Fruit fly (Drosophila melanogaster) whole organism, embryonic: ENCODE data around the gene Ir31a.

ENCODE experiments used
- Atf6 ChIP-seq: fragments of 200-800 bp; sonication (Bioruptor generic); IDR thresholded peaks from 2 replicates; pipeline ENCODE4 v1.3.6; 2022; ENCODE audit warnings: missing biosample characterization, missing genetic modification characterization
- Bgb ChIP-seq: fragments of 200-800 bp; sonication (Bioruptor generic); IDR thresholded peaks from 2 replicates; pipeline ENCODE4 v1.3.6; 2022; ENCODE audit warnings: missing biosample characterization, missing genetic modification characterization; ENCODE audit not compliant: partially characterized antibody
- CG11247 ChIP-seq: fragments of 200-800 bp; sonication (Bioruptor generic); IDR thresholded peaks from 2 replicates; pipeline ENCODE4 v1.3.6; 2022; ENCODE audit warnings: missing biosample characterization, missing genetic modification characterization
- CG14667 ChIP-seq: fragments of 200-800 bp; sonication (Bioruptor generic); IDR thresholded peaks from 2 replicates; pipeline ENCODE4 v1.3.6; 2022; ENCODE audit warnings: missing biosample characterization, missing genetic modification characterization
- CG16779 ChIP-seq: fragments of 200-800 bp; sonication (Bioruptor generic); IDR thresholded peaks from 2 replicates; pipeline ENCODE4 v1.3.6; 2022; ENCODE audit warnings: missing biosample characterization, missing genetic modification characterization
- CG17361 ChIP-seq: fragments of 200-800 bp; sonication (Bioruptor generic); IDR thresholded peaks from 3 replicates; pipeline ENCODE4 v1.3.6; 2022; ENCODE audit warnings: missing biosample characterization, missing genetic modification characterization
- CG17802 ChIP-seq: fragments of 200-800 bp; sonication (Bioruptor generic); optimal IDR thresholded peaks from 2 replicates; lab custom pipeline; 2018; ENCODE audit warnings: missing biosample characterization, mild to moderate bottlenecking, missing genetic modification characterization, moderate library complexity
- CG30431 ChIP-seq: fragments of 200-800 bp; sonication (Bioruptor generic); optimal IDR thresholded peaks from 2 replicates; lab custom pipeline; 2017; ENCODE audit warnings: missing biosample characterization, missing genetic modification characterization
- CG3065 ChIP-seq: fragments of 200-800 bp; sonication (Bioruptor generic); optimal IDR thresholded peaks from 2 replicates; lab custom pipeline; 2016; ENCODE audit warnings: missing biosample characterization, missing genetic modification characterization
- CG3838 ChIP-seq: fragments of 200-800 bp; sonication (Bioruptor generic); optimal IDR thresholded peaks from 3 replicates; lab custom pipeline; 2016; ENCODE audit warnings: missing biosample characterization, missing genetic modification characterization
- CG4282 ChIP-seq: fragments of 200-800 bp; sonication (Bioruptor generic); optimal IDR thresholded peaks from 2 replicates; lab custom pipeline; 2016; ENCODE audit warnings: missing biosample characterization, missing genetic modification characterization
- CG4820 ChIP-seq: fragments of 200-800 bp; sonication (Bioruptor generic); optimal IDR thresholded peaks from 3 replicates; lab custom pipeline; 2016; ENCODE audit warnings: missing biosample characterization, missing genetic modification characterization
- CG7928 ChIP-seq: fragments of 200-800 bp; sonication (Bioruptor generic); optimal IDR thresholded peaks from 2 replicates; lab custom pipeline; 2017; ENCODE audit warnings: missing biosample characterization, mild to moderate bottlenecking, missing genetic modification characterization
- CG7987 ChIP-seq: fragments of 200-800 bp; sonication (Bioruptor generic); optimal IDR thresholded peaks from 2 replicates; lab custom pipeline; 2018; ENCODE audit warnings: missing biosample characterization, mild to moderate bottlenecking, missing genetic modification characterization, moderate library complexity
- Dp ChIP-seq: fragments of 200-800 bp; sonication (Bioruptor generic); optimal IDR thresholded peaks from 2 replicates; lab custom pipeline; 2018; ENCODE audit warnings: missing biosample characterization, mild to moderate bottlenecking, missing genetic modification characterization, moderate library complexity
- E2f2 ChIP-seq: fragments of 200-800 bp; sonication (Bioruptor generic); IDR thresholded peaks from 2 replicates; pipeline ENCODE4 v1.3.6; 2022; ENCODE audit warnings: missing biosample characterization, missing genetic modification characterization
- Fer1 ChIP-seq: fragments of 200-800 bp; sonication (Bioruptor generic); optimal IDR thresholded peaks from 2 replicates; lab custom pipeline; 2017; ENCODE audit warnings: missing biosample characterization, mild to moderate bottlenecking, missing genetic modification characterization
- HHEX ChIP-seq: fragments of 200-800 bp; sonication (Bioruptor generic); optimal IDR thresholded peaks from 3 replicates; lab custom pipeline; 2017; ENCODE audit warnings: missing biosample characterization, mild to moderate bottlenecking, missing genetic modification characterization, missing genetic modification reagents
- HLH54F ChIP-seq: fragments of 200-800 bp; sonication (Bioruptor generic); optimal IDR thresholded peaks from 3 replicates; lab custom pipeline; 2016; ENCODE audit warnings: missing biosample characterization, missing genetic modification characterization
- Hr39 ChIP-seq: fragments of >200 bp; optimal IDR thresholded peaks from 2 replicates; lab custom pipeline; 2017
- Kr ChIP-seq: fragments of 200-800 bp; sonication (Bioruptor generic); optimal IDR thresholded peaks from 2 replicates; lab custom pipeline; 2017; ENCODE audit warnings: missing biosample characterization, mild to moderate bottlenecking, missing genetic modification characterization
- Lpt ChIP-seq: fragments of >200 bp; optimal IDR thresholded peaks from 2 replicates; lab custom pipeline; 2018; ENCODE audit warnings: missing biosample characterization, missing genetic modification characterization
- Max ChIP-seq: fragments of 200-800 bp; sonication (Bioruptor generic); optimal IDR thresholded peaks from 2 replicates; lab custom pipeline; 2016; ENCODE audit warnings: missing biosample characterization, mild to moderate bottlenecking, missing genetic modification characterization
- Mrtf ChIP-seq: fragments of 200-800 bp; sonication (Bioruptor generic); IDR thresholded peaks from 3 replicates; pipeline ENCODE4 v1.3.6; 2022; ENCODE audit warnings: missing biosample characterization, missing genetic modification characterization
- Opbp ChIP-seq: fragments of 200-800 bp; sonication (Bioruptor generic); IDR thresholded peaks from 3 replicates; pipeline ENCODE4 v1.3.6; 2022; ENCODE audit warnings: missing biosample characterization, missing genetic modification characterization; ENCODE audit not compliant: partially characterized antibody
- Rx ChIP-seq: fragments of 200-800 bp; sonication (Bioruptor generic); IDR thresholded peaks from 2 replicates; pipeline ENCODE4 v1.3.6; 2022; ENCODE audit warnings: missing biosample characterization, missing genetic modification characterization
- Six4 ChIP-seq: fragments of 200-800 bp; sonication (Bioruptor generic); optimal IDR thresholded peaks from 2 replicates; lab custom pipeline; 2016; ENCODE audit warnings: missing biosample characterization, missing genetic modification characterization
- ac ChIP-seq: fragments of 200-800 bp; sonication (Bioruptor generic); optimal IDR thresholded peaks from 3 replicates; lab custom pipeline; 2017; ENCODE audit warnings: missing biosample characterization, mild to moderate bottlenecking, missing genetic modification characterization
- ato ChIP-seq: fragments of 200-800 bp; sonication (Bioruptor generic); IDR thresholded peaks from 2 replicates; pipeline ENCODE4 v1.3.6; 2022; ENCODE audit warnings: missing biosample characterization, missing genetic modification characterization; ENCODE audit not compliant: partially characterized antibody
- bbx ChIP-seq: fragments of 200-800 bp; sonication (Bioruptor generic); IDR thresholded peaks from 2 replicates; pipeline ENCODE4 v1.3.6; 2022; ENCODE audit warnings: missing biosample characterization, missing genetic modification characterization; ENCODE audit not compliant: partially characterized antibody
- crp ChIP-seq, 2 experiments: fragments of 200-800 bp; sonication (Bioruptor generic); optimal IDR thresholded peaks; 2 replicates in 1 of 2; 3 replicates in 1 of 2; lab custom pipeline; 2017; ENCODE audit warnings: missing biosample characterization in 2 of 2, missing genetic modification characterization in 2 of 2, mild to moderate bottlenecking in 1 of 2, moderate library complexity in 1 of 2
- disco-r ChIP-seq: fragments of 200-800 bp; sonication (Bioruptor generic); optimal IDR thresholded peaks from 2 replicates; lab custom pipeline; 2016; ENCODE audit warnings: missing biosample characterization, missing genetic modification characterization
- dmrt99B ChIP-seq: fragments of 200-800 bp; sonication (Bioruptor generic); optimal IDR thresholded peaks from 2 replicates; lab custom pipeline; 2018; ENCODE audit warnings: missing biosample characterization, mild to moderate bottlenecking, missing genetic modification characterization, moderate library complexity
- esg ChIP-seq: fragments of 200-800 bp; sonication (Bioruptor generic); conservative IDR thresholded peaks from 2 replicates; pipeline ENCODE4 v1.3.6; 2022; ENCODE audit warnings: missing biosample characterization, missing genetic modification characterization
- ewg ChIP-seq: fragments of 200-800 bp; sonication (Bioruptor generic); optimal IDR thresholded peaks from 3 replicates; lab custom pipeline; 2017; ENCODE audit warnings: mild to moderate bottlenecking, missing biosample characterization, missing genetic modification reagents, missing genetic modification characterization
- fd96Cb ChIP-seq: fragments of 200-800 bp; sonication (Bioruptor generic); optimal IDR thresholded peaks from 2 replicates; lab custom pipeline; 2018; ENCODE audit warnings: missing biosample characterization, mild to moderate bottlenecking, missing genetic modification characterization, moderate library complexity
- gce ChIP-seq: fragments of 200-800 bp; sonication (Bioruptor generic); IDR thresholded peaks from 3 replicates; pipeline ENCODE4 v1.3.6; 2022; ENCODE audit warnings: missing biosample characterization, missing genetic modification characterization
- gcm2 ChIP-seq: fragments of 200-800 bp; sonication (Bioruptor generic); optimal IDR thresholded peaks from 2 replicates; lab custom pipeline; 2016; ENCODE audit warnings: missing biosample characterization, missing genetic modification characterization
- lab ChIP-seq: fragments of 200-800 bp; sonication (Bioruptor generic); optimal IDR thresholded peaks from 3 replicates; lab custom pipeline; 2017; ENCODE audit warnings: missing biosample characterization, missing genetic modification characterization, mild to moderate bottlenecking, moderate library complexity, missing genetic modification reagents
- lmd ChIP-seq: fragments of 200-800 bp; sonication (Bioruptor generic); IDR thresholded peaks from 2 replicates; pipeline ENCODE4 v1.3.6; 2022; ENCODE audit warnings: missing biosample characterization, missing genetic modification characterization
- lola ChIP-seq, 3 experiments: fragments of >200 bp in 2 of 3; fragments of 200-800 bp in 1 of 3; sonication (Bioruptor generic) in 1 of 3; optimal IDR thresholded peaks; 2 replicates each; lab custom pipeline; 2017 to 2019; ENCODE audit warnings: missing biosample characterization in 3 of 3, missing genetic modification characterization in 3 of 3, mild to moderate bottlenecking in 1 of 3, moderate library complexity in 1 of 3
- phol ChIP-seq: fragments of 200-800 bp; sonication (Bioruptor generic); optimal IDR thresholded peaks from 3 replicates; lab custom pipeline; 2018; ENCODE audit warnings: missing biosample characterization, mild to moderate bottlenecking, missing genetic modification characterization, moderate library complexity
- pum ChIP-seq: fragments of 200-800 bp; sonication (Bioruptor generic); optimal IDR thresholded peaks from 2 replicates; lab custom pipeline; 2016; ENCODE audit warnings: missing biosample characterization, missing genetic modification characterization
- run ChIP-seq: fragments of 200-800 bp; sonication (Bioruptor generic); optimal IDR thresholded peaks from 3 replicates; lab custom pipeline; 2018; ENCODE audit warnings: missing biosample characterization, mild to moderate bottlenecking, missing genetic modification characterization
- sc ChIP-seq, 3 experiments: fragments of >200 bp in 2 of 3; fragments of 200-800 bp in 1 of 3; sonication (Bioruptor generic) in 1 of 3; optimal IDR thresholded peaks; 2 replicates in 2 of 3; 3 replicates in 1 of 3; lab custom pipeline; 2017; ENCODE audit warnings: mild to moderate bottlenecking in 1 of 3, missing biosample characterization in 1 of 3, missing genetic modification characterization in 1 of 3, missing genetic modification reagents in 1 of 3
- slp2 ChIP-seq: fragments of 200-800 bp; sonication (Bioruptor generic); optimal IDR thresholded peaks from 2 replicates; lab custom pipeline; 2016; ENCODE audit warnings: missing biosample characterization, missing genetic modification characterization
- tgo ChIP-seq: fragments of 200-800 bp; sonication (Bioruptor generic); IDR thresholded peaks from 3 replicates; pipeline ENCODE4 v1.3.6; 2022; ENCODE audit warnings: missing biosample characterization, missing genetic modification characterization
- tll ChIP-seq, 2 experiments: fragments of 200-800 bp in 1 of 2; fragments of >200 bp in 1 of 2; sonication (Bioruptor generic) in 1 of 2; optimal IDR thresholded peaks; 2 replicates each; lab custom pipeline; 2017 to 2019; ENCODE audit warnings: missing biosample characterization in 2 of 2, missing genetic modification characterization in 2 of 2, mild to moderate bottlenecking in 1 of 2, moderate library complexity in 1 of 2
- tna ChIP-seq: fragments of 200-800 bp; sonication (Bioruptor generic); IDR thresholded peaks from 2 replicates; pipeline ENCODE4 v1.3.6; 2022; ENCODE audit warnings: missing biosample characterization, missing genetic modification characterization; ENCODE audit not compliant: partially characterized antibody
- trh ChIP-seq: fragments of 200-800 bp; sonication (Bioruptor generic); optimal IDR thresholded peaks from 2 replicates; lab custom pipeline; 2016; ENCODE audit warnings: missing biosample characterization, missing genetic modification characterization
- yki ChIP-seq: fragments of >200 bp; optimal IDR thresholded peaks from 3 replicates; lab custom pipeline; 2018

Gene Ir31a

dm6 chr2L:10437317-10437716 is 32.0 kb downstream of the Ir31a start, which contains the start of gene STUB1 (continued):
- TF ChIP-seq HHEX (GFP tag; lab: Kevin White, UChicago) (no peak), Lpt (GFP tag; lab: Kevin White, UChicago) (no peak), ato (GFP tag; lab: Robert Waterston, UW) (peak; percentile 93), Six4 (GFP tag; lab: Kevin White, UChicago) (no peak), lola (GFP tag; optimal IDR thresholded peaks at IDR 0.05; lab: Kevin White, UChicago) (no peak), tna (GFP tag; lab: Robert Waterston, UW) (peak; percentile 97), HLH54F (GFP tag; lab: Kevin White, UChicago) (peak; percentile 13), esg (no peak), CG17802 (tag; lab: Kevin White, UChicago) (no peak), Fer1 (GFP tag; lab: Kevin White, UChicago) (peak; percentile 26), Rx (GFP tag; lab: Robert Waterston, UW) (no peak), CG3065 (no peak), Bgb (GFP tag; lab: Robert Waterston, UW) (peak; percentile 100), Max (no peak), pum (GFP tag; lab: Kevin White, UChicago) (peak; percentile 8), Hr39 (no peak), tll (GFP tag; optimal IDR thresholded peaks at IDR 0.05; lab: Kevin White, UChicago) (no peak), ewg (GFP tag; lab: Kevin White, UChicago) (peak; percentile 2), tgo (GFP tag; lab: Robert Waterston, UW) (no peak), Mrtf (GFP tag; lab: Robert Waterston, UW) (no peak), run (tag; lab: Kevin White, UChicago) (no peak), CG4282 (GFP tag; lab: Kevin White, UChicago) (no peak), CG7928 (no peak), CG4820 (GFP tag; lab: Kevin White, UChicago) (no peak), ac (no peak), Kr (GFP tag; lab: Kevin White, UChicago) (no peak), lmd (GFP tag; lab: Robert Waterston, UW) (no peak), E2f2 (GFP tag; lab: Robert Waterston, UW) (peak; percentile 87), disco-r (GFP tag; lab: Kevin White, UChicago) (no peak), slp2 (GFP tag; lab: Kevin White, UChicago) (no peak), gce (GFP tag; lab: Robert Waterston, UW) (no peak), gcm2 (GFP tag; lab: Kevin White, UChicago) (no peak), fd96Cb (tag; lab: Kevin White, UChicago) (no peak), Atf6 (GFP tag; lab: Robert Waterston, UW) (no peak), phol (tag; lab: Kevin White, UChicago) (peak; percentile 19), Dp (GFP tag; lab: Kevin White, UChicago) (peak; percentile 81), bbx (GFP tag; lab: Robert Waterston, UW) (peak; percentile 99), CG16779 (no peak), crp (GFP tag; optimal IDR thresholded peaks at IDR 0.05; lab: Kevin White, UChicago) (no peak), yki (lab: Kevin White, UChicago) (no peak), lab (GFP tag; lab: Kevin White, UChicago) (no peak), CG7987 (GFP tag; lab: Kevin White, UChicago) (no peak), CG14667 (no peak), CG30431 (no peak), Opbp (GFP tag; lab: Robert Waterston, UW) (peak; percentile 97), sc (optimal IDR thresholded peaks at IDR 0.05; lab: Kevin White, UChicago) (no peak), sc (GFP tag; optimal IDR thresholded peaks at IDR 0.05; lab: Kevin White, UChicago) (no peak), CG3838 (no peak), trh (GFP tag; lab: Kevin White, UChicago) (no peak), CG11247 (no peak), dmrt99B (no peak), CG17361 (GFP tag; lab: Robert Waterston, UW) (no peak)
